Fruit fly (Drosophila melanogaster) whole organism, embryonic: Measurements from ENCODE around the gene Veneno.

Experiments
- CG13123 ChIP-seq: fragments of 200-800 bp; sonication (Bioruptor generic); optimal IDR thresholded peaks from 2 replicates; lab custom pipeline; 2016; ENCODE audit warnings: missing biosample characterization, missing genetic modification characterization
- CG14014 ChIP-seq: fragments of 200-800 bp; sonication (Bioruptor generic); IDR thresholded peaks from 2 replicates; pipeline ENCODE4 v1.3.6; 2022; ENCODE audit warnings: missing biosample characterization, missing genetic modification characterization
- CG17186 ChIP-seq: fragments of 200-800 bp; sonication (Bioruptor generic); optimal IDR thresholded peaks from 3 replicates; lab custom pipeline; 2017; ENCODE audit warnings: missing biosample characterization, missing genetic modification reagents, missing genetic modification characterization
- CG2875 ChIP-seq: fragments of 200-800 bp; sonication (Bioruptor generic); optimal IDR thresholded peaks from 2 replicates; lab custom pipeline; 2017; ENCODE audit warnings: missing biosample characterization, mild to moderate bottlenecking, missing genetic modification characterization, missing genetic modification reagents
- CG31224 ChIP-seq: fragments of 200-800 bp; sonication (Bioruptor generic); IDR thresholded peaks from 2 replicates; pipeline ENCODE4 v1.3.6; 2022; ENCODE audit warnings: missing biosample characterization, missing genetic modification characterization
- CG31441 ChIP-seq: fragments of 200-800 bp; sonication (Bioruptor generic); IDR thresholded peaks from 2 replicates; pipeline ENCODE4 v1.3.6; 2022; ENCODE audit warnings: missing biosample characterization, missing genetic modification characterization
- CG3407 ChIP-seq: fragments of 200-800 bp; sonication (Bioruptor generic); optimal IDR thresholded peaks from 2 replicates; lab custom pipeline; 2018; ENCODE audit warnings: missing biosample characterization, mild to moderate bottlenecking, missing genetic modification characterization
- CG3838 ChIP-seq: fragments of 200-800 bp; sonication (Bioruptor generic); optimal IDR thresholded peaks from 3 replicates; lab custom pipeline; 2016; ENCODE audit warnings: missing biosample characterization, missing genetic modification characterization
- CG4820 ChIP-seq: fragments of 200-800 bp; sonication (Bioruptor generic); optimal IDR thresholded peaks from 3 replicates; lab custom pipeline; 2016; ENCODE audit warnings: missing biosample characterization, missing genetic modification characterization
- CG5245 ChIP-seq: fragments of 200-800 bp; sonication (Bioruptor generic); optimal IDR thresholded peaks from 3 replicates; lab custom pipeline; 2016; ENCODE audit warnings: missing biosample characterization, missing genetic modification characterization
- CG6254 ChIP-seq: fragments of 200-800 bp; sonication (Bioruptor generic); optimal IDR thresholded peaks from 3 replicates; lab custom pipeline; 2017; ENCODE audit warnings: mild to moderate bottlenecking, missing biosample characterization, missing genetic modification reagents, missing genetic modification characterization
- CG6854 ChIP-seq: fragments of 200-800 bp; sonication (Bioruptor generic); optimal IDR thresholded peaks from 3 replicates; lab custom pipeline; 2017; ENCODE audit warnings: missing biosample characterization, mild to moderate bottlenecking, missing genetic modification characterization
- CG7271 ChIP-seq: fragments of 200-800 bp; sonication (Bioruptor generic); optimal IDR thresholded peaks from 2 replicates; lab custom pipeline; 2018; ENCODE audit warnings: missing biosample characterization, mild to moderate bottlenecking, missing genetic modification characterization, moderate library complexity
- CG7786 ChIP-seq: fragments of 200-800 bp; sonication (Bioruptor generic); optimal IDR thresholded peaks from 2 replicates; lab custom pipeline; 2016; ENCODE audit warnings: missing biosample characterization, missing genetic modification characterization
- CG7963 ChIP-seq: fragments of 200-800 bp; sonication (Bioruptor generic); IDR thresholded peaks from 3 replicates; pipeline ENCODE4 v1.3.6; 2022; ENCODE audit warnings: missing biosample characterization, missing genetic modification characterization; ENCODE audit not compliant: partially characterized antibody
- CG8388 ChIP-seq: fragments of 200-800 bp; sonication (Bioruptor generic); optimal IDR thresholded peaks from 2 replicates; lab custom pipeline; 2019; ENCODE audit warnings: missing biosample characterization, mild to moderate bottlenecking, missing genetic modification characterization, moderate library complexity
- CG9215 ChIP-seq: fragments of 200-800 bp; sonication (Bioruptor generic); IDR thresholded peaks from 2 replicates; pipeline ENCODE4 v1.3.6; 2022; ENCODE audit warnings: missing biosample characterization, missing genetic modification characterization
- CG9797 ChIP-seq: fragments of 200-800 bp; sonication (Bioruptor generic); optimal IDR thresholded peaks from 3 replicates; lab custom pipeline; 2018; ENCODE audit warnings: missing biosample characterization, mild to moderate bottlenecking, missing genetic modification characterization
- D19A ChIP-seq: fragments of 200-800 bp; optimal IDR thresholded peaks from 3 replicates; lab custom pipeline; 2019; ENCODE audit warnings: missing biosample characterization, mild to moderate bottlenecking, missing genetic modification characterization, moderate library complexity
- Dip2 ChIP-seq: fragments of 200-800 bp; sonication (Bioruptor generic); IDR thresholded peaks from 2 replicates; pipeline ENCODE4 v1.3.6; 2022; ENCODE audit warnings: missing biosample characterization, missing genetic modification characterization
- Elba2 ChIP-seq: fragments of 200-800 bp; sonication (Bioruptor generic); optimal IDR thresholded peaks from 3 replicates; lab custom pipeline; 2016; ENCODE audit warnings: missing biosample characterization, missing genetic modification characterization
- HLH54F ChIP-seq: fragments of 200-800 bp; sonication (Bioruptor generic); optimal IDR thresholded peaks from 3 replicates; lab custom pipeline; 2016; ENCODE audit warnings: missing biosample characterization, missing genetic modification characterization
- Hr3 ChIP-seq: fragments of 200-800 bp; sonication (Bioruptor generic); optimal IDR thresholded peaks from 3 replicates; lab custom pipeline; 2016; ENCODE audit warnings: missing biosample characterization, missing genetic modification characterization
- Opbp ChIP-seq: fragments of 200-800 bp; sonication (Bioruptor generic); IDR thresholded peaks from 3 replicates; pipeline ENCODE4 v1.3.6; 2022; ENCODE audit warnings: missing biosample characterization, missing genetic modification characterization; ENCODE audit not compliant: partially characterized antibody
- Optix ChIP-seq: fragments of 200-800 bp; sonication (Bioruptor generic); IDR thresholded peaks from 3 replicates; pipeline ENCODE4 v1.3.6; 2022; ENCODE audit warnings: missing biosample characterization, missing genetic modification characterization
- Ravus ChIP-seq: fragments of 200-800 bp; sonication (Bioruptor generic); IDR thresholded peaks from 2 replicates; pipeline ENCODE4 v1.3.6; 2022; ENCODE audit warnings: missing biosample characterization, missing genetic modification characterization
- Sry-β ChIP-seq: fragments of 200-800 bp; sonication (Bioruptor generic); optimal IDR thresholded peaks from 2 replicates; lab custom pipeline; 2018; ENCODE audit warnings: missing biosample characterization, mild to moderate bottlenecking, missing genetic modification characterization, moderate library complexity
- Vsx1 ChIP-seq: fragments of 200-800 bp; sonication (Bioruptor generic); optimal IDR thresholded peaks from 2 replicates; lab custom pipeline; 2017; ENCODE audit warnings: missing biosample characterization, mild to moderate bottlenecking, missing genetic modification characterization, missing genetic modification reagents
- amos ChIP-seq: fragments of 200-800 bp; sonication (Bioruptor generic); IDR thresholded peaks from 2 replicates; pipeline ENCODE4 v1.3.6; 2022; ENCODE audit warnings: missing biosample characterization, missing genetic modification characterization; ENCODE audit not compliant: partially characterized antibody
- ash1 ChIP-seq: fragments of 200-800 bp; sonication (Bioruptor generic); optimal IDR thresholded peaks from 2 replicates; lab custom pipeline; 2018; ENCODE audit warnings: missing biosample characterization, mild to moderate bottlenecking, missing genetic modification characterization
- bab2 ChIP-seq: fragments of 200-800 bp; sonication (Bioruptor generic); optimal IDR thresholded peaks from 2 replicates; lab custom pipeline; 2016; ENCODE audit warnings: missing biosample characterization, missing genetic modification characterization
- bbx ChIP-seq: fragments of 200-800 bp; sonication (Bioruptor generic); IDR thresholded peaks from 2 replicates; pipeline ENCODE4 v1.3.6; 2022; ENCODE audit warnings: missing biosample characterization, missing genetic modification characterization; ENCODE audit not compliant: partially characterized antibody
- chm ChIP-seq: fragments of 200-800 bp; sonication (Bioruptor generic); IDR thresholded peaks from 2 replicates; pipeline ENCODE4 v1.3.6; 2022; ENCODE audit warnings: missing biosample characterization, missing genetic modification characterization
- danr ChIP-seq: fragments of 200-800 bp; sonication (Bioruptor generic); IDR thresholded peaks from 2 replicates; pipeline ENCODE4 v1.3.6; 2022; ENCODE audit warnings: missing biosample characterization, missing genetic modification characterization
- fd96Cb ChIP-seq: fragments of 200-800 bp; sonication (Bioruptor generic); optimal IDR thresholded peaks from 2 replicates; lab custom pipeline; 2018; ENCODE audit warnings: missing biosample characterization, mild to moderate bottlenecking, missing genetic modification characterization, moderate library complexity
- gfzf ChIP-seq: fragments of 200-800 bp; sonication (Bioruptor generic); optimal IDR thresholded peaks from 2 replicates; lab custom pipeline; 2016; ENCODE audit warnings: missing biosample characterization, mild to moderate bottlenecking, missing genetic modification characterization, moderate library complexity
- gt ChIP-seq: fragments of 200-800 bp; sonication (Bioruptor generic); IDR thresholded peaks from 2 replicates; pipeline ENCODE4 v1.3.6; 2022; ENCODE audit warnings: missing biosample characterization, missing genetic modification characterization
- hth ChIP-seq: fragments of >200 bp; optimal IDR thresholded peaks from 2 replicates; lab custom pipeline; 2017; ENCODE audit warnings: inconsistent platforms
- nmo ChIP-seq: fragments of 200-800 bp; sonication (Bioruptor generic); optimal IDR thresholded peaks from 2 replicates; lab custom pipeline; 2018; ENCODE audit warnings: missing biosample characterization, mild to moderate bottlenecking, missing genetic modification characterization, moderate library complexity
- pan ChIP-seq, 4 experiments: fragments of >200 bp in 3 of 4; fragments of 200-800 bp in 1 of 4; sonication (Bioruptor generic) in 1 of 4; optimal IDR thresholded peaks in 3 of 4; IDR thresholded peaks in 1 of 4; 2 replicates each; pipeline versions ENCODE4 v1.3.6 to Lab custom; 2017 to 2022; ENCODE audit warnings: missing biosample characterization in 2 of 4, missing genetic modification characterization in 2 of 4, mixed read lengths in 1 of 4
- pho ChIP-seq: fragments of 200-800 bp; sonication (Bioruptor generic); optimal IDR thresholded peaks from 2 replicates; lab custom pipeline; 2016; ENCODE audit warnings: missing biosample characterization, missing genetic modification characterization
- pros ChIP-seq: fragments of 200-800 bp; sonication (Bioruptor generic); optimal IDR thresholded peaks from 3 replicates; lab custom pipeline; 2019; ENCODE audit warnings: missing biosample characterization, mild to moderate bottlenecking, missing genetic modification characterization, moderate library complexity
- sim ChIP-seq: fragments of 200-800 bp; sonication (Bioruptor generic); IDR thresholded peaks from 2 replicates; pipeline ENCODE4 v1.3.6; 2022; ENCODE audit warnings: missing biosample characterization, missing genetic modification characterization
- sima ChIP-seq: fragments of 200-800 bp; sonication (Bioruptor generic); optimal IDR thresholded peaks from 2 replicates; lab custom pipeline; 2016; ENCODE audit warnings: missing biosample characterization, missing genetic modification characterization
- slou ChIP-seq: fragments of 200-800 bp; sonication (Bioruptor generic); optimal IDR thresholded peaks from 3 replicates; lab custom pipeline; 2016; ENCODE audit warnings: missing biosample characterization, missing genetic modification characterization
- ttk ChIP-seq: fragments of 200-800 bp; sonication (Bioruptor generic); IDR thresholded peaks from 2 replicates; pipeline ENCODE4 v2.1.2; 2022; ENCODE audit warnings: missing biosample characterization, missing genetic modification characterization
- usp ChIP-seq: fragments of >200 bp; optimal IDR thresholded peaks from 2 replicates; lab custom pipeline; 2017; ENCODE audit warnings: missing biosample characterization, missing genetic modification characterization

The Veneno gene

dm6 chr3R:8357372-8357992 is 4.9 kb downstream of the Veneno start (continued):
- TF ChIP-seq slou (no peak), fd96Cb (tag; lab: Kevin White, UChicago) (no peak), pan (optimal IDR thresholded peaks at IDR 0.05; lab: Kevin White, UChicago) (no peak), pan (GFP tag; optimal IDR thresholded peaks at IDR 0.05 in 1 of 2, IDR thresholded peaks at IDR 0.05 in 1 of 2) (peak in 1 of 2 experiments; percentile 35), danr (GFP tag; lab: Robert Waterston, UW) (no peak), nmo (GFP tag; lab: Kevin White, UChicago) (no peak), sim (no peak), CG2875 (GFP tag; lab: Kevin White, UChicago) (no peak), CG9797 (no peak)

dm6 chr3R:8356626-8357290 is 5.6 kb downstream of the Veneno start, which contains the start of gene stck:
Gene stck, plus strand, starts transcription at chr3R:8356978.
- no peak for TF ChIP-seq pros
- no peak for TF ChIP-seq CG2875 (GFP tag; lab: Kevin White, UChicago)
- no peak for TF ChIP-seq CG14014
- TF ChIP-seq Sry-β: peak; percentile 97
- no peak for TF ChIP-seq Optix
- TF ChIP-seq Dip2 (GFP tag; lab: Robert Waterston, UW): no peak
- no peak for TF ChIP-seq pan (optimal IDR thresholded peaks at IDR 0.05; lab: Kevin White, UChicago)
- TF ChIP-seq pan (GFP tag; optimal IDR thresholded peaks at IDR 0.05 in 1 of 2, IDR thresholded peaks at IDR 0.05 in 1 of 2): no peak
- TF ChIP-seq Ravus (GFP tag; lab: Robert Waterston, UW): no peak
- no peak for TF ChIP-seq CG7271 (tag; lab: Kevin White, UChicago)
- TF ChIP-seq CG6254 (GFP tag; lab: Kevin White, UChicago): no peak
- no peak for TF ChIP-seq hth (lab: Kevin White, UChicago)
- no peak for TF ChIP-seq D19A (tag; lab: Kevin White, UChicago)
- TF ChIP-seq CG13123 (GFP tag; lab: Kevin White, UChicago): no peak
- TF ChIP-seq ttk: no peak
- no peak for TF ChIP-seq gt
- TF ChIP-seq CG6854 (GFP tag; lab: Kevin White, UChicago): no peak
- no peak for TF ChIP-seq CG3838 (GFP tag; lab: Kevin White, UChicago)
- TF ChIP-seq pho (GFP tag; lab: Kevin White, UChicago): peak; percentile 7
- no peak for TF ChIP-seq usp
- TF ChIP-seq ash1 (GFP tag; lab: Kevin White, UChicago): no peak
- TF ChIP-seq CG9215 (GFP tag; lab: Robert Waterston, UW): no peak
- TF ChIP-seq amos (GFP tag; lab: Robert Waterston, UW): peak; percentile 71; the same call in 1 of the 2 replicates
- TF ChIP-seq Hr3: no peak
- no peak; the same call in 1 of the 2 replicates for TF ChIP-seq chm (GFP tag; lab: Robert Waterston, UW)
- TF ChIP-seq CG4820 (GFP tag; lab: Kevin White, UChicago): no peak
- TF ChIP-seq gfzf (GFP tag; lab: Kevin White, UChicago): peak; percentile 94
- TF ChIP-seq CG7963 (GFP tag; lab: Robert Waterston, UW): peak; percentile 74; the same call in 2 of the 3 replicates
- peak; percentile 8 for TF ChIP-seq Vsx1 (GFP tag; lab: Kevin White, UChicago)
- peak; percentile 61 for TF ChIP-seq Opbp
- TF ChIP-seq sima (GFP tag; lab: Kevin White, UChicago): no peak
- TF ChIP-seq CG31441 (GFP tag; lab: Robert Waterston, UW): 0 out of 2 replicates have a peak, but pooled peaks have one; percentile 15
- peak; percentile 64 for TF ChIP-seq bbx (GFP tag; lab: Robert Waterston, UW)
- peak; percentile 5 for TF ChIP-seq CG7786 (GFP tag; lab: Kevin White, UChicago)
- no peak for TF ChIP-seq bab2
- no peak for TF ChIP-seq CG8388 (GFP tag; lab: Kevin White, UChicago)
- TF ChIP-seq HLH54F (GFP tag; lab: Kevin White, UChicago): no peak
- no peak for TF ChIP-seq Elba2
- no peak for TF ChIP-seq CG5245
- no peak for TF ChIP-seq CG31224
- TF ChIP-seq CG3407 (GFP tag; lab: Kevin White, UChicago): peak; percentile 12
- TF ChIP-seq CG17186 (GFP tag; lab: Kevin White, UChicago): peak; percentile 84
